Fruit fly (Drosophila melanogaster) whole organism, adult: Measurements from ENCODE around the gene polo.

Source experiments
- CG11617 ChIP-seq: fragments of 200-800 bp; sonication (Bioruptor generic); optimal IDR thresholded peaks from 2 replicates; lab custom pipeline; 2017; ENCODE audit warnings: mild to moderate bottlenecking, missing biosample characterization, missing genetic modification reagents, missing genetic modification characterization
- CG5204 ChIP-seq: fragments of 200-800 bp; sonication (Bioruptor generic); optimal IDR thresholded peaks from 2 replicates; lab custom pipeline; 2016; ENCODE audit warnings: missing biosample characterization, missing genetic modification characterization
- CG7045 ChIP-seq: fragments of 200-800 bp; sonication (Bioruptor generic); optimal IDR thresholded peaks from 2 replicates; lab custom pipeline; 2017; ENCODE audit warnings: missing biosample characterization, mild to moderate bottlenecking, missing genetic modification characterization
- Clk ChIP-seq: fragments of 200-800 bp; sonication (Bioruptor generic); optimal IDR thresholded peaks from 2 replicates; lab custom pipeline; 2017; ENCODE audit warnings: missing biosample characterization, missing genetic modification characterization
- Crg-1 ChIP-seq: fragments of 200-800 bp; sonication (Bioruptor generic); optimal IDR thresholded peaks from 2 replicates; lab custom pipeline; 2016; ENCODE audit warnings: missing biosample characterization, missing genetic modification characterization
- Hr96 ChIP-seq: fragments of 200-800 bp; sonication (Bioruptor generic); optimal IDR thresholded peaks from 2 replicates; lab custom pipeline; 2016; ENCODE audit warnings: missing biosample characterization, missing genetic modification characterization
- cic ChIP-seq: fragments of 200-800 bp; sonication (Bioruptor generic); optimal IDR thresholded peaks from 2 replicates; lab custom pipeline; 2017; ENCODE audit warnings: missing biosample characterization, mild to moderate bottlenecking, missing genetic modification characterization, moderate library complexity
- cnc ChIP-seq, 2 experiments: fragments of >200 bp; optimal IDR thresholded peaks; 2 replicates each; lab custom pipeline; 2017
- ovo ChIP-seq: fragments of 200-800 bp; sonication (Bioruptor generic); optimal IDR thresholded peaks from 2 replicates; lab custom pipeline; 2016; ENCODE audit warnings: missing biosample characterization, missing genetic modification characterization
- tj ChIP-seq: fragments of 200-800 bp; sonication (Bioruptor generic); optimal IDR thresholded peaks from 3 replicates; lab custom pipeline; 2017; ENCODE audit warnings: missing biosample characterization, mild to moderate bottlenecking, missing genetic modification characterization, moderate library complexity

- TF ChIP-seq ovo (GFP tag; lab: Kevin White, UChicago), result no peak
- no peak for TF ChIP-seq Clk (GFP tag; lab: Kevin White, UChicago)
- no peak for TF ChIP-seq cnc (optimal IDR thresholded peaks at IDR 0.05; lab: Kevin White, UChicago)
- TF ChIP-seq Crg-1 (GFP tag; lab: Kevin White, UChicago), result no peak
- TF ChIP-seq CG11617 (GFP tag; lab: Kevin White, UChicago), result no peak
- TF ChIP-seq CG7045 (GFP tag; lab: Kevin White, UChicago), result no peak
- no peak for TF ChIP-seq CG5204 (GFP tag; lab: Kevin White, UChicago)
- no peak for TF ChIP-seq Hr96 (GFP tag; lab: Kevin White, UChicago)
- TF ChIP-seq cic (GFP tag; lab: Kevin White, UChicago), result peak; percentile 79
- TF ChIP-seq tj (GFP tag; lab: Kevin White, UChicago), result no peak
Measured at dm6 chr3L:20317751-20318150, 8.3 kb downstream of the polo start.
